Fruit fly (Drosophila melanogaster) whole organism, pupa: Measurements from ENCODE around the gene CG9257.

Source experiments
- CG10348 ChIP-seq: fragments of 200-800 bp; sonication (Bioruptor generic); IDR thresholded peaks from 2 replicates; pipeline ENCODE4 v1.3.6; 2022; ENCODE audit warnings: missing biosample characterization, missing genetic modification characterization
- CG12605 ChIP-seq: fragments of 200-800 bp; sonication (Bioruptor generic); IDR thresholded peaks from 2 replicates; pipeline ENCODE4 v1.3.6; 2022; ENCODE audit warnings: missing biosample characterization, missing genetic modification characterization
- CG13204 ChIP-seq: fragments of 200-800 bp; sonication (Bioruptor generic); optimal IDR thresholded peaks from 2 replicates; lab custom pipeline; 2018; ENCODE audit warnings: missing biosample characterization, mild to moderate bottlenecking, missing genetic modification characterization, moderate library complexity
- CG14655 ChIP-seq: fragments of 200-800 bp; sonication (Bioruptor generic); optimal IDR thresholded peaks from 3 replicates; lab custom pipeline; 2017; ENCODE audit warnings: mild to moderate bottlenecking, missing biosample characterization, missing genetic modification reagents, missing genetic modification characterization
- CG15710 ChIP-seq: fragments of 200-800 bp; sonication (Bioruptor generic); optimal IDR thresholded peaks from 2 replicates; lab custom pipeline; 2018; ENCODE audit warnings: missing biosample characterization, mild to moderate bottlenecking, missing genetic modification characterization, moderate library complexity
- CG17806 ChIP-seq: fragments of 200-800 bp; sonication (Bioruptor generic); optimal IDR thresholded peaks from 2 replicates; lab custom pipeline; 2018; ENCODE audit warnings: missing biosample characterization, mild to moderate bottlenecking, missing genetic modification characterization, moderate library complexity
- CG32121 ChIP-seq: fragments of 200-800 bp; sonication (Bioruptor generic); IDR thresholded peaks from 2 replicates; pipeline ENCODE4 v1.3.6; 2022; ENCODE audit warnings: missing biosample characterization, missing genetic modification characterization
- CG34367 ChIP-seq: fragments of 200-800 bp; sonication (Bioruptor generic); optimal IDR thresholded peaks from 2 replicates; lab custom pipeline; 2018; ENCODE audit warnings: missing biosample characterization, mild to moderate bottlenecking, missing genetic modification characterization
- CG4496 ChIP-seq: fragments of 200-800 bp; sonication (Bioruptor generic); IDR thresholded peaks from 3 replicates; pipeline ENCODE4 v1.3.6; 2022; ENCODE audit warnings: missing biosample characterization, missing genetic modification characterization
- CG8159 ChIP-seq: fragments of 200-800 bp; sonication (Bioruptor generic); optimal IDR thresholded peaks from 3 replicates; lab custom pipeline; 2018; ENCODE audit warnings: missing biosample characterization, mild to moderate bottlenecking, missing genetic modification characterization, moderate library complexity
- CG8301 ChIP-seq: fragments of 200-800 bp; sonication (Bioruptor generic); optimal IDR thresholded peaks from 2 replicates; lab custom pipeline; 2018; ENCODE audit warnings: missing biosample characterization, mild to moderate bottlenecking, missing genetic modification characterization
- CG9948 ChIP-seq: fragments of 200-800 bp; sonication (Bioruptor generic); optimal IDR thresholded peaks from 2 replicates; lab custom pipeline; 2018; ENCODE audit warnings: missing biosample characterization, mild to moderate bottlenecking, missing genetic modification characterization, moderate library complexity
- D1 ChIP-seq: fragments of 200-800 bp; sonication (Bioruptor generic); optimal IDR thresholded peaks from 2 replicates; lab custom pipeline; 2018; ENCODE audit warnings: missing biosample characterization, mild to moderate bottlenecking, missing genetic modification characterization, moderate library complexity
- EcR ChIP-seq: fragments of 200-800 bp; sonication (Bioruptor generic); optimal IDR thresholded peaks from 3 replicates; lab custom pipeline; 2019; ENCODE audit warnings: missing biosample characterization, missing genetic modification characterization, mild to moderate bottlenecking, moderate library complexity, missing genetic modification reagents
- Ets98B ChIP-seq: fragments of 200-800 bp; sonication (Bioruptor generic); IDR thresholded peaks from 2 replicates; pipeline ENCODE4 v1.3.6; 2022; ENCODE audit warnings: missing biosample characterization, missing genetic modification characterization
- Pif1A ChIP-seq: fragments of 200-800 bp; sonication (Bioruptor generic); optimal IDR thresholded peaks from 3 replicates; lab custom pipeline; 2016; ENCODE audit warnings: missing biosample characterization, missing genetic modification characterization
- Pif1B ChIP-seq: fragments of 200-800 bp; sonication (Bioruptor generic); optimal IDR thresholded peaks from 3 replicates; lab custom pipeline; 2016; ENCODE audit warnings: missing biosample characterization, missing genetic modification characterization
- Snoo ChIP-seq: fragments of 200-800 bp; sonication (Bioruptor generic); optimal IDR thresholded peaks from 3 replicates; lab custom pipeline; 2017; ENCODE audit warnings: missing biosample characterization, mild to moderate bottlenecking, missing genetic modification characterization, inconsistent platforms
- fd96Ca ChIP-seq: fragments of 200-800 bp; sonication (Bioruptor generic); IDR thresholded peaks from 3 replicates; pipeline ENCODE4 v1.3.6; 2022; ENCODE audit warnings: missing biosample characterization, missing genetic modification characterization
- gl ChIP-seq: fragments of 200-800 bp; sonication (Bioruptor generic); optimal IDR thresholded peaks from 2 replicates; lab custom pipeline; 2018; ENCODE audit warnings: missing biosample characterization, mild to moderate bottlenecking, missing genetic modification characterization
- rn ChIP-seq: fragments of 200-800 bp; sonication (Bioruptor generic); IDR thresholded peaks from 2 replicates; pipeline ENCODE4 v1.3.6; 2022; ENCODE audit warnings: missing biosample characterization, missing genetic modification characterization

The CG9257 gene

DNA sequence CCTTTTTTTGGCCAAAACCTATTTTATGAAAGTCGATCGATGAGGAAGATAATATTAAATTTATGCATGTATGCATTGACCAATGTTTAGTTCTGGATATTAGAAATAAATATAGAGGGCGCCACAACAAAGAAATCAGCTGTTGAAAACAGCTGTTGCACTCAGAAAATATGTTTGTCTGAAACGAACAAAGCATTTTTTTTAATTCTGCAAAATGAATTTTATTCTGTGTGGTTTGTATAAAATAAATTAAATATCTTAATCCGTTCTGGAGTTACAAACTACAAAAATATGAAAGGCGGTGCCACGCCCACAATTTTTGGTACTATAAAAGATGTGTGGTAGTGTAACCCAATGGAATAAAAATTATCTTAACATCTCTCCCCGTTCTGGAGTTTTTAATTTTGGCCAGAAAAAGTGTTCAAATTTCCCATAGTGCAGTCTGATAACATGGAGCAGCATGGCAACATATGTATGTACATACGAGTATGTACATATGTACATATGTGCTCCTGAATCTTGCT is 6.3 kb downstream of the CG9257 start:
- TF ChIP-seq CG17806 (tag; lab: Kevin White, UChicago) (no peak), CG8159 (tag; lab: Kevin White, UChicago) (peak; percentile 42), CG13204 (GFP tag; lab: Kevin White, UChicago) (no peak), Snoo (no peak), CG10348 (GFP tag; lab: Robert Waterston, UW) (no peak), Pif1B (peak; percentile 28), gl (tag; lab: Kevin White, UChicago) (no peak), rn (GFP tag; lab: Robert Waterston, UW) (no peak), CG15710 (no peak), CG14655 (GFP tag; lab: Kevin White, UChicago) (peak; percentile 61), CG9948 (no peak), CG32121 (GFP tag; lab: Robert Waterston, UW) (no peak), Ets98B (GFP tag; lab: Robert Waterston, UW) (no peak), Pif1A (GFP tag; lab: Kevin White, UChicago) (peak; percentile 22), EcR (GFP tag; lab: Kevin White, UChicago) (no peak), CG8301 (tag; lab: Kevin White, UChicago) (no peak), D1 (peak; percentile 10), fd96Ca (GFP tag; lab: Robert Waterston, UW) (no peak), CG34367 (peak; percentile 18), CG4496 (GFP tag; lab: Robert Waterston, UW) (peak; percentile 23; the same call in 1 of the 3 replicates), CG12605 (GFP tag; lab: Robert Waterston, UW) (no peak)

dm6 chr2L:21109680-21110079 is 7.1 kb downstream of the CG9257 start:
- TF ChIP-seq Pif1B = no peak
- no peak for TF ChIP-seq CG12605 (GFP tag; lab: Robert Waterston, UW)
- TF ChIP-seq CG9948 = no peak
- TF ChIP-seq fd96Ca (GFP tag; lab: Robert Waterston, UW) = no peak
- TF ChIP-seq Ets98B (GFP tag; lab: Robert Waterston, UW) = no peak
- TF ChIP-seq CG8301 (tag; lab: Kevin White, UChicago) = no peak
- TF ChIP-seq gl (tag; lab: Kevin White, UChicago) = no peak
- TF ChIP-seq CG34367 = no peak
- no peak for TF ChIP-seq CG10348 (GFP tag; lab: Robert Waterston, UW)
- TF ChIP-seq CG17806 (tag; lab: Kevin White, UChicago) = no peak
- no peak for TF ChIP-seq rn (GFP tag; lab: Robert Waterston, UW)
- TF ChIP-seq CG14655 (GFP tag; lab: Kevin White, UChicago) = no peak
- no peak for TF ChIP-seq CG8159 (tag; lab: Kevin White, UChicago)
- no peak for TF ChIP-seq CG4496 (GFP tag; lab: Robert Waterston, UW)

DNA sequence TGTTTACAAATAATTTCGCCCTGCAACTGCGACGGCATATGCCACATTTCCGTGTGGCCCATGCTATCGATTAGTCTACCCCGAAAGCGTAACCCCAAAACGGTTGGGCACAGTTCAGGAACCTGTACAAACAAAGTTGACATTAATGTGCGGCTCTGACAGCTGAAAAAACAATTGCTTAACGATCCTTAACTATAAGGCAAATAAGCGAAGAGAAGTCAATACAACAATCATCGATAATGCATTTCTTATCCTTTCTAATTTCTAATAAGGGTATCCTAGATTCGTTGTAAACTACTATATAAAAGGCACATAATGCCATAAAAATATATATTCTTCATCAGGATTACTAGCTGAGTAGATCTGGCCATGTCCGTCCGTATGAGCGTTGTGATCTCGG is 9.3 kb downstream of the CG9257 start:
- no peak for TF ChIP-seq CG14655 (GFP tag; lab: Kevin White, UChicago)
- TF ChIP-seq Pif1B = no peak
- TF ChIP-seq gl (tag; lab: Kevin White, UChicago) = no peak
- no peak for TF ChIP-seq CG34367
- no peak for TF ChIP-seq CG15710
- TF ChIP-seq CG4496 (GFP tag; lab: Robert Waterston, UW) = no peak; the same call in 2 of the 3 replicates
- TF ChIP-seq Snoo = no peak
- TF ChIP-seq Pif1A (GFP tag; lab: Kevin White, UChicago) = no peak
- no peak for TF ChIP-seq CG17806 (tag; lab: Kevin White, UChicago)
- TF ChIP-seq CG8301 (tag; lab: Kevin White, UChicago) = no peak
- no peak for TF ChIP-seq rn (GFP tag; lab: Robert Waterston, UW)
- TF ChIP-seq D1 = no peak
- no peak for TF ChIP-seq CG12605 (GFP tag; lab: Robert Waterston, UW)

dm6 chr2L:21113546-21113945 is 11.0 kb downstream of the CG9257 start:
- TF ChIP-seq CG8301 (tag; lab: Kevin White, UChicago) = no peak
- TF ChIP-seq Snoo = no peak
- no peak for TF ChIP-seq EcR (GFP tag; lab: Kevin White, UChicago)
- no peak for TF ChIP-seq CG4496 (GFP tag; lab: Robert Waterston, UW)
- no peak for TF ChIP-seq CG12605 (GFP tag; lab: Robert Waterston, UW)
- no peak for TF ChIP-seq CG9948
- TF ChIP-seq CG32121 (GFP tag; lab: Robert Waterston, UW) = no peak
- no peak for TF ChIP-seq CG8159 (tag; lab: Kevin White, UChicago)
- TF ChIP-seq gl (tag; lab: Kevin White, UChicago) = no peak
- no peak for TF ChIP-seq CG34367
- TF ChIP-seq CG10348 (GFP tag; lab: Robert Waterston, UW) = no peak
- no peak for TF ChIP-seq CG13204 (GFP tag; lab: Kevin White, UChicago)
- no peak for TF ChIP-seq Pif1B
- no peak for TF ChIP-seq CG17806 (tag; lab: Kevin White, UChicago)
- TF ChIP-seq CG14655 (GFP tag; lab: Kevin White, UChicago) = no peak
- TF ChIP-seq CG15710 = no peak

DNA sequence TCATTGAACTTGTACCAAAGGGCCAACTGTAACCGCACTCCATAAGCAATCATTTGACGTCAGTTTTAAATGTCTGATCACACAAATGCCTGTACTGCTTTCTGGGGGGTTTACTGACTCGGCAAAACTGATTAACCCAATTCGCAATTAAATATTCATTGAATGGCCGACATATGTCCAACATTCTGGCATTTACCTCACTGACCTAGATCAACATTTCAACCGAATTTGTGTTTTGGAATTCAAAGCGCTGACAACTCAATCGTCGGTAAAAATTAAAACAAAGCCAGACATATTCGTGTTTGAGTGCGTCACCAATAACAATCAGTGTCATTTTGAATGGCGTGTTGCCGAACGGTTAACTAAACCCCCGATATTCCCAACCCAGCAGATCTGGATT is 13.1 kb downstream of the CG9257 start:
- TF ChIP-seq CG15710 (no peak), Snoo (no peak), CG17806 (tag; lab: Kevin White, UChicago) (no peak), CG8159 (tag; lab: Kevin White, UChicago) (no peak), Pif1B (no peak), D1 (no peak), CG34367 (no peak), fd96Ca (GFP tag; lab: Robert Waterston, UW) (no peak), CG4496 (GFP tag; lab: Robert Waterston, UW) (no peak)

DNA sequence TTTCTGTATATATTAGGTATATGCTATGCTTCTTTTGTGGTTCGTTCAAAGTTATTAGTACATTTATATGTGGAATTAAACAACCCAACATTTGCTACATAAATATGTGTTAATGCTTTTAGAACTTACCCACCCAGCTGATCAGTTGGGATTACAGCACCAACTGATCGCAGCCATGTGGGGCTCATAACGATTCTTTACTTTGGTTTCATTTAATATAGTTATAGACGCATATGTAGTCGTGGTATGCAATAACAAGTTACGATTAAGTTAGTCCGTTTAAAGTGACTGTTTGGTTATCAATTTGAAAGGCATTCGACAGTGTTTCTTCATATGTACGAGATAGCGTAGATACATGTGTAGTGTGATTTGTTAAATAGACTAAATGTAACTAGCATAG is 33.2 kb downstream of the CG9257 start:
- no peak for TF ChIP-seq CG13204 (GFP tag; lab: Kevin White, UChicago)
- TF ChIP-seq, all 21 proteins: peak for 0
